Worm (Caenorhabditis elegans) whole organism, L4 larva: ENCODE data around the gene tpst-1.

Experiments
- R02D3.7 ChIP-seq: fragments of 150-350 bp; sonication (generic microtip); optimal IDR thresholded peaks from 3 replicates; lab custom pipeline; 2014; ENCODE audit warnings: missing biosample characterization, missing genetic modification characterization
- T26A8.4 ChIP-seq: fragments of 200-800 bp; sonication (Bioruptor generic); IDR thresholded peaks from 2 replicates; pipeline ENCODE4 v1.3.6; 2022; ENCODE audit warnings: missing genetic modification characterization, missing compliant biosample characterization
- Y105C5A.15 ChIP-seq: fragments of 200-800 bp; sonication (Bioruptor generic); IDR thresholded peaks from 2 replicates; pipeline ENCODE4 v1.3.6; 2022; ENCODE audit warnings: missing genetic modification characterization, missing compliant biosample characterization
- Y48G9A.11 ChIP-seq: fragments of 200-800 bp; sonication (Bioruptor generic); IDR thresholded peaks from 2 replicates; pipeline ENCODE4 v1.3.6; 2022; ENCODE audit warnings: missing genetic modification reagents, missing genetic modification characterization, missing compliant biosample characterization
- ZK546.5 ChIP-seq, 2 experiments: sonication (generic microtip); optimal IDR thresholded peaks; 2 replicates each; lab custom pipeline; 2017; ENCODE audit warnings: missing biosample characterization in 2 of 2, missing genetic modification characterization in 2 of 2
- aha-1 ChIP-seq: fragments of 150-350 bp; peaks from one replicate; lab custom pipeline; 2014; ENCODE audit warnings: missing biosample characterization, missing genetic modification characterization
- arid-1 ChIP-seq: fragments of 200-800 bp; sonication (Bioruptor generic); conservative IDR thresholded peaks from 2 replicates; pipeline ENCODE4 v1.3.6; 2022; ENCODE audit warnings: missing genetic modification reagents, missing genetic modification characterization, missing compliant biosample characterization
- ceh-20 ChIP-seq: fragments of 200-800 bp; sonication (Bioruptor generic); IDR thresholded peaks from 2 replicates; pipeline ENCODE4 v1.3.6; 2022; ENCODE audit warnings: missing genetic modification reagents, missing genetic modification characterization, missing compliant biosample characterization
- ceh-44 ChIP-seq: fragments of 200-800 bp; sonication (Bioruptor generic); IDR thresholded peaks from 2 replicates; pipeline ENCODE4 v1.3.6; 2022; ENCODE audit warnings: missing genetic modification reagents, missing genetic modification characterization, missing compliant biosample characterization
- ceh-62 ChIP-seq: sonication (generic microtip); optimal IDR thresholded peaks from 2 replicates; lab custom pipeline; 2017; ENCODE audit warnings: missing biosample characterization, missing genetic modification characterization
- ceh-82 ChIP-seq: sonication (generic microtip); optimal IDR thresholded peaks from 2 replicates; lab custom pipeline; 2017; ENCODE audit warnings: missing biosample characterization, missing genetic modification characterization
- cey-2 ChIP-seq: sonication (generic microtip); optimal IDR thresholded peaks from 3 replicates; lab custom pipeline; 2017; ENCODE audit warnings: missing genetic modification characterization, mild to moderate bottlenecking, missing compliant biosample characterization, antibody characterized with exemption, borderline replicate concordance; ENCODE audit not compliant: insufficient read depth
- daf-12 ChIP-seq: fragments of 150-350 bp; optimal IDR thresholded peaks from 2 replicates; lab custom pipeline; 2014; ENCODE audit warnings: missing biosample characterization, missing genetic modification reagents, missing genetic modification characterization
- dmd-9 ChIP-seq: fragments of 200-800 bp; sonication (Bioruptor generic); IDR thresholded peaks from 2 replicates; pipeline ENCODE4 v1.3.6; 2022; ENCODE audit warnings: missing genetic modification reagents, missing genetic modification characterization, missing compliant biosample characterization
- dpl-1 ChIP-seq: fragments of 150-350 bp; optimal IDR thresholded peaks from 2 replicates; lab custom pipeline; 2014; ENCODE audit warnings: missing biosample characterization, missing genetic modification reagents, missing genetic modification characterization
- dve-1 ChIP-seq: sonication (generic microtip); optimal IDR thresholded peaks from 2 replicates; lab custom pipeline; 2017; ENCODE audit warnings: antibody characterized with exemption, mild to moderate bottlenecking, missing genetic modification characterization, missing compliant biosample characterization; ENCODE audit not compliant: insufficient read depth
- egl-27 ChIP-seq: sonication (generic microtip); optimal IDR thresholded peaks from 3 replicates; lab custom pipeline; 2017; ENCODE audit warnings: missing biosample characterization, missing genetic modification reagents, missing genetic modification characterization
- fkh-10 ChIP-seq: fragments of 150-350 bp; optimal IDR thresholded peaks from 2 replicates; lab custom pipeline; 2014; ENCODE audit warnings: missing biosample characterization, missing genetic modification reagents, missing genetic modification characterization
- hlh-11 ChIP-seq: fragments of 200-800 bp; sonication (Bioruptor generic); optimal IDR thresholded peaks from 2 replicates; lab custom pipeline; 2018; ENCODE audit warnings: mild to moderate bottlenecking, missing genetic modification characterization, missing compliant biosample characterization
- hmg-1.1 ChIP-seq: fragments of 200-800 bp; sonication (Bioruptor generic); IDR thresholded peaks from 2 replicates; pipeline ENCODE4 v1.3.6; 2022; ENCODE audit warnings: missing genetic modification reagents, missing genetic modification characterization, missing compliant biosample characterization
- lin-13 ChIP-seq: fragments of 150-350 bp; optimal IDR thresholded peaks from 2 replicates; lab custom pipeline; 2014; ENCODE audit warnings: missing biosample characterization, missing genetic modification reagents, missing genetic modification characterization
- lin-29 ChIP-seq: fragments of 200-800 bp; sonication (Bioruptor generic); IDR thresholded peaks from 2 replicates; pipeline ENCODE4 v1.3.6; 2022; ENCODE audit warnings: missing genetic modification reagents, missing genetic modification characterization, missing compliant biosample characterization
- lin-38 ChIP-seq: fragments of 200-800 bp; sonication (Bioruptor generic); IDR thresholded peaks from 2 replicates; pipeline ENCODE4 v1.3.6; 2022; ENCODE audit warnings: missing genetic modification reagents, missing genetic modification characterization, missing compliant biosample characterization
- lsy-2 ChIP-seq, 2 experiments: fragments of 150-350 bp in 1 of 2; sonication (generic microtip) in 1 of 2; optimal IDR thresholded peaks; 2 replicates each; lab custom pipeline; 2014 to 2017; ENCODE audit warnings: missing biosample characterization in 2 of 2, missing genetic modification characterization in 2 of 2
- madf-5 ChIP-seq, 2 experiments: fragments of 200-800 bp; sonication (Bioruptor generic); IDR thresholded peaks; 2 replicates each; pipeline ENCODE4 v1.3.6; 2022; ENCODE audit warnings: missing compliant biosample characterization in 2 of 2, missing genetic modification characterization in 2 of 2
- mdl-1 ChIP-seq, 2 experiments: fragments of 150-350 bp in 1 of 2; sonication (generic microtip) in 1 of 2; optimal IDR thresholded peaks; 2 replicates each; lab custom pipeline; 2014 to 2017; ENCODE audit warnings: missing biosample characterization in 2 of 2, missing genetic modification characterization in 2 of 2
- mdt-29 ChIP-seq: fragments of 200-800 bp; sonication (Bioruptor generic); IDR thresholded peaks from 2 replicates; pipeline ENCODE4 v1.3.6; 2022; ENCODE audit warnings: missing genetic modification reagents, missing genetic modification characterization, missing compliant biosample characterization
- mep-1 ChIP-seq: fragments of 150-350 bp; sonication (generic microtip); optimal IDR thresholded peaks from 3 replicates; lab custom pipeline; 2014; ENCODE audit warnings: missing biosample characterization, missing genetic modification characterization
- mes-2 ChIP-seq: sonication (generic microtip); optimal IDR thresholded peaks from 2 replicates; lab custom pipeline; 2016; ENCODE audit warnings: missing genotype, mild to moderate bottlenecking, missing genetic modification characterization, missing compliant biosample characterization; ENCODE audit not compliant: poor library complexity, severe bottlenecking
- mxl-2 ChIP-seq: fragments of 200-800 bp; sonication (Bioruptor generic); conservative IDR thresholded peaks from 2 replicates; pipeline ENCODE4 v1.3.6; 2022; ENCODE audit warnings: missing genetic modification reagents, missing genetic modification characterization, missing compliant biosample characterization
- nhr-42 ChIP-seq: fragments of 200-800 bp; sonication (Bioruptor generic); IDR thresholded peaks from 2 replicates; pipeline ENCODE4 v1.3.6; 2022; ENCODE audit warnings: missing genetic modification characterization, missing compliant biosample characterization
- nhr-6 ChIP-seq: fragments of 150-350 bp; optimal IDR thresholded peaks from 2 replicates; lab custom pipeline; 2014; ENCODE audit warnings: missing biosample characterization, missing genetic modification characterization
- nhr-76 ChIP-seq: fragments of 150-350 bp; optimal IDR thresholded peaks from 2 replicates; lab custom pipeline; 2014; ENCODE audit warnings: missing biosample characterization, missing genetic modification characterization
- nhr-77 ChIP-seq: fragments of 150-350 bp; optimal IDR thresholded peaks from 2 replicates; lab custom pipeline; 2014; ENCODE audit warnings: missing biosample characterization, missing genetic modification characterization
- pha-4 ChIP-seq, 2 experiments: fragments of 150-350 bp in 1 of 2; fragments of 200-800 bp in 1 of 2; sonication (Bioruptor generic) in 1 of 2; IDR thresholded peaks in 1 of 2; optimal IDR thresholded peaks in 1 of 2; 2 replicates each; pipeline versions ENCODE4 v1.3.6 to Lab custom; 2014 to 2022; ENCODE audit warnings: missing genetic modification characterization in 2 of 2, missing genetic modification reagents in 2 of 2, missing biosample characterization in 1 of 2, missing compliant biosample characterization in 1 of 2
- php-3 ChIP-seq: fragments of 200-800 bp; sonication (Bioruptor generic); IDR thresholded peaks from 2 replicates; pipeline ENCODE4 v1.3.6; 2022; ENCODE audit warnings: missing genetic modification reagents, missing genetic modification characterization, missing compliant biosample characterization
- rbr-2 ChIP-seq: sonication (generic microtip); optimal IDR thresholded peaks from 2 replicates; lab custom pipeline; 2016; ENCODE audit warnings: missing genotype, missing genetic modification characterization, missing compliant biosample characterization
- saeg-2 ChIP-seq: fragments of 200-800 bp; sonication (Bioruptor generic); IDR thresholded peaks from 2 replicates; pipeline ENCODE4 v1.3.6; 2022; ENCODE audit warnings: missing genetic modification reagents, missing genetic modification characterization, missing compliant biosample characterization
- set-16 ChIP-seq: fragments of 200-800 bp; sonication (Bioruptor generic); IDR thresholded peaks from 2 replicates; pipeline ENCODE4 v1.3.6; 2022; ENCODE audit warnings: missing genetic modification reagents, missing genetic modification characterization, missing compliant biosample characterization
- skn-1 ChIP-seq: fragments of 150-350 bp; optimal IDR thresholded peaks from 2 replicates; lab custom pipeline; 2014; ENCODE audit warnings: missing biosample characterization, missing genetic modification characterization
- spr-3 ChIP-seq: fragments of 200-800 bp; sonication (Bioruptor generic); optimal IDR thresholded peaks from 2 replicates; lab custom pipeline; 2018; ENCODE audit warnings: mild to moderate bottlenecking, missing genetic modification characterization, missing compliant biosample characterization
- tra-1 ChIP-seq: fragments of 200-800 bp; sonication (Bioruptor generic); IDR thresholded peaks from 2 replicates; pipeline ENCODE4 v1.3.6; 2022; ENCODE audit warnings: missing genetic modification reagents, missing genetic modification characterization, missing compliant biosample characterization
- unc-62 ChIP-seq, 3 experiments: fragments of 150-350 bp in 1 of 3; sonication (generic microtip); optimal IDR thresholded peaks in 2 of 3; peaks in 1 of 3; 1 replicate in 1 of 3; 2 replicates in 2 of 3; lab custom pipeline; 2014 to 2017; ENCODE audit warnings: missing biosample characterization in 3 of 3, missing genetic modification characterization in 3 of 3, missing genetic modification reagents in 3 of 3, missing genotype in 1 of 3
- zag-1 ChIP-seq: fragments of 150-350 bp; optimal IDR thresholded peaks from 2 replicates; lab custom pipeline; 2014; ENCODE audit warnings: missing biosample characterization, missing genetic modification characterization
- zip-2 ChIP-seq: fragments of 150-350 bp; optimal IDR thresholded peaks from 2 replicates; lab custom pipeline; 2014; ENCODE audit warnings: missing biosample characterization, missing genetic modification characterization
- ztf-11 ChIP-seq: fragments of 150-350 bp; optimal IDR thresholded peaks from 2 replicates; lab custom pipeline; 2014; ENCODE audit warnings: missing biosample characterization, missing genetic modification characterization

Gene tpst-1

DNA sequence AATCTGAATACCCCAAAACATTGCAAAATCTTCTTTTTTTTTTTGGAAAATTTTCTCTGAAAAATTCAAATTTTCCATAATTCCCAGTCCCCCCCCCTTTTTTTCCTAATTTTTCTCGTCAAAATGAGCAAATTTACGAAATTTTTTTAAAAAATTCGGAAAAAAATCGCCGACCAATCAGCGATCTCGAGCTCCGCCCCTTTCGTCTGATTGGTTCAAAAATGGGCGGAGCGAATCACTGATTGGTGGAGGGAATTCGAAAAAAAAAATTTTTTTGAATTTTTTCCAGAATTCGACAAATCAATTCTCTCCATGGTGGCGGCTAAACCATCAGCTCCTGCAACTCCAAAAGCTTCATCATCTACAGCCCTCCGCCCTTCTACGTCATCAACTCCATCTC, 23.5 kb downstream of the tpst-1 start:
- TF ChIP-seq saeg-2 (GFP tag; lab: Robert Waterston, UW): no peak
- no peak for TF ChIP-seq nhr-76
- TF ChIP-seq mxl-2 (GFP tag; lab: Robert Waterston, UW): no peak
- no peak for TF ChIP-seq hlh-11 (tag; lab: Kevin White, UChicago)
- no peak for TF ChIP-seq zag-1
- TF ChIP-seq lin-38 (GFP tag; lab: Robert Waterston, UW): no peak
- TF ChIP-seq madf-5 (GFP tag; IDR thresholded peaks at IDR 0.05; lab: Robert Waterston, UW): no peak
- TF ChIP-seq ceh-44 (GFP tag; lab: Robert Waterston, UW): no peak
- TF ChIP-seq Y105C5A.15 (GFP tag; lab: Robert Waterston, UW): no peak
- TF ChIP-seq ceh-62: no peak
- no peak for TF ChIP-seq pha-4 (GFP tag; IDR thresholded peaks at IDR 0.05; lab: Robert Waterston, UW)
- TF ChIP-seq pha-4 (tag; optimal IDR thresholded peaks at IDR 0.05; lab: Kevin White, UChicago): no peak
- TF ChIP-seq, all 104 proteins: peak for 0

DNA sequence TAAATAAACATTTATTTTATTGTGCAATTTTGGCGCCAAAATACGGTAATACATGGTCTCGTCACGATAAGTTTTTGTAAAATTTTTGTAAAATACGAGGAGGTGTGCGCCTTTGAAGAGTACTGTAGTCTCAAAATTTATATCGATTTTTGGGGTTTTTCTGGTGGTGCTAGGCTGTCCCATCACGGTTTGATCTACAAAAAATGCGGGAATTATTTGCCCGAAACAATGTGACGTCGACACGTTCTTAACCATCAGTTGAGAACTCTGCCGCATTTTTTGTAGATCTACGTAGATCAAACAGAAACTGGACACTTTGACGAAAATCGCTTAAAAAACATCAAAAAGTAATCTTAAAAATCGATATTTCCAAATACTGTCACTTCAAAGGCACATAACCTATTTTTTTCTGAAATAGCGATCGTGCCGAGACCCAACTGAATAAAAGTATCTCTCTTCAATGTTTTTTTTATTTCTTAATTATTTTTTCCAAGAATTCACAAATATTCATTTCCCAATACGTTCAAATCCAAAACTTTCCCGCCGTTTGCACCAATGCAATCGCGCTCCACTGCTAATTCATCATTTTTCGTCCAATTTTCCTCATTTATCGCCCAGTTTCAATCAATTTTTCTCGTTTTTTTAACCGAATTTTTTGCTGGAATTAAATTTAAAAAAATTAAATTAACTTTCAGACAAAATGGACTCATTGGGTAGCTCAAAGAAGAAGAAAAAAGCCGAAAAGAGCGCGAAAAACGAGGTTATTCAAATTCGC, 36.0 kb downstream of the tpst-1 start, which contains the start of gene pqn-80:
pqn-80 (plus strand) TSS at position 694 of the 775 bp plus-strand sequence.
- TF ChIP-seq nhr-6 (tag; lab: Kevin White, UChicago) (peak; percentile 8), aha-1 (tag; lab: Kevin White, UChicago) (peak; percentile 68), set-16 (no peak), mdt-29 (0 out of 2 replicates have a peak, but pooled peaks have one; percentile 38), skn-1 (tag; lab: Kevin White, UChicago) (no peak), mdl-1 (tag; optimal IDR thresholded peaks at IDR 0.05; lab: Kevin White, UChicago) (no peak), tra-1 (GFP tag; lab: Robert Waterston, UW) (no peak), Y48G9A.11 (GFP tag; lab: Robert Waterston, UW) (0 out of 2 replicates have a peak, but pooled peaks have one; percentile 38), R02D3.7 (tag; lab: Kevin White, UChicago) (no peak), spr-3 (no peak), arid-1 (GFP tag; lab: Robert Waterston, UW) (no peak), dmd-9 (GFP tag; lab: Robert Waterston, UW) (0 out of 2 replicates have a peak, but pooled peaks have one; percentile 30), saeg-2 (GFP tag; lab: Robert Waterston, UW) (no peak), rbr-2 (peak; percentile 11), ceh-20 (GFP tag; lab: Robert Waterston, UW) (no peak), dpl-1 (peak; percentile 94), Y105C5A.15 (GFP tag; lab: Robert Waterston, UW) (no peak), ZK546.5 (tag; optimal IDR thresholded peaks at IDR 0.05; lab: Kevin White, UChicago) (no peak), ztf-11 (tag; lab: Kevin White, UChicago) (no peak), cey-2 (no peak), lsy-2 (tag; optimal IDR thresholded peaks at IDR 0.05; lab: Kevin White, UChicago) (peak in 1 of 2 experiments; percentile 84), mxl-2 (GFP tag; lab: Robert Waterston, UW) (no peak), lin-13 (GFP tag; lab: Kevin White, UChicago) (peak; percentile 9), egl-27 (no peak), T26A8.4 (GFP tag; lab: Robert Waterston, UW) (0 out of 2 replicates have a peak, but pooled peaks have one; percentile 21), hmg-1.1 (GFP tag; lab: Robert Waterston, UW) (peak; percentile 20; the same call in 1 of the 2 replicates), lin-38 (GFP tag; lab: Robert Waterston, UW) (peak; percentile 96), unc-62 (GFP tag; optimal IDR thresholded peaks at IDR 0.05 in 1 of 2; lab: Kevin White, UChicago) (peak in 1 of 2 experiments; percentile 36), unc-62 (tag; optimal IDR thresholded peaks at IDR 0.05; lab: Kevin White, UChicago) (no peak), dve-1 (tag; lab: Kevin White, UChicago) (peak; percentile 22), lin-29 (GFP tag; lab: Robert Waterston, UW) (no peak), ceh-82 (no peak), fkh-10 (peak; percentile 24), php-3 (no peak), mep-1 (tag; lab: Kevin White, UChicago) (peak; percentile 45), zag-1 (no peak), daf-12 (tag; lab: Kevin White, UChicago) (no peak), mes-2 (tag; lab: Kevin White, UChicago) (peak; percentile 64), nhr-42 (GFP tag; lab: Robert Waterston, UW) (no peak), nhr-77 (tag; lab: Kevin White, UChicago) (no peak), zip-2 (tag; lab: Kevin White, UChicago) (no peak)
